Worm (Caenorhabditis elegans) whole organism, L1 larva: ENCODE results near the gene csn-6.

Experiments used
- C04F5.9 ChIP-seq: sonication (generic microtip); optimal IDR thresholded peaks from 2 replicates; lab custom pipeline; 2016; ENCODE audit warnings: missing genetic modification characterization, missing compliant biosample characterization
- C16A3.4 ChIP-seq: fragments of 150-350 bp; optimal IDR thresholded peaks from 2 replicates; lab custom pipeline; 2014; ENCODE audit warnings: missing biosample characterization, missing genetic modification characterization
- C34B4.2 ChIP-seq: sonication (generic microtip); optimal IDR thresholded peaks from 2 replicates; lab custom pipeline; 2017; ENCODE audit warnings: mild to moderate bottlenecking, missing genetic modification characterization, missing compliant biosample characterization
- F16B12.6 ChIP-seq: fragments of 150-350 bp; optimal IDR thresholded peaks from 2 replicates; lab custom pipeline; 2014; ENCODE audit warnings: missing biosample characterization, missing genetic modification characterization
- alr-1 ChIP-seq: fragments of 200-800 bp; sonication (Bioruptor generic); optimal IDR thresholded peaks from 2 replicates; lab custom pipeline; 2018; ENCODE audit warnings: borderline replicate concordance, mild to moderate bottlenecking, missing genetic modification characterization, missing compliant biosample characterization
- aly-2 ChIP-seq: fragments of 150-350 bp; optimal IDR thresholded peaks from 2 replicates; lab custom pipeline; 2014; ENCODE audit warnings: missing biosample characterization, missing genetic modification characterization
- ama-1 ChIP-seq: fragments of 150-350 bp; optimal IDR thresholded peaks from 2 replicates; lab custom pipeline; 2014
- blmp-1 ChIP-seq: fragments of 150-350 bp; optimal IDR thresholded peaks from 2 replicates; lab custom pipeline; 2014; ENCODE audit warnings: missing biosample characterization, missing genetic modification characterization
- ceh-63 ChIP-seq: fragments of 200-800 bp; sonication (Bioruptor generic); optimal IDR thresholded peaks from 2 replicates; lab custom pipeline; 2018; ENCODE audit warnings: mild to moderate bottlenecking, missing genetic modification characterization, missing compliant biosample characterization
- ceh-82 ChIP-seq, 3 experiments: fragments of 150-350 bp in 1 of 3; sonication (generic microtip) in 2 of 3; optimal IDR thresholded peaks; 2 replicates each; lab custom pipeline; 2014 to 2017; ENCODE audit warnings: missing biosample characterization in 3 of 3, missing genetic modification characterization in 3 of 3
- ceh-88 ChIP-seq: fragments of 200-800 bp; sonication (Bioruptor generic); IDR thresholded peaks from 2 replicates; pipeline ENCODE4 v1.3.6; 2022; ENCODE audit warnings: missing genetic modification characterization, missing compliant biosample characterization
- ces-1 ChIP-seq: fragments of 150-350 bp; optimal IDR thresholded peaks from 2 replicates; lab custom pipeline; 2014; ENCODE audit warnings: missing biosample characterization, missing genetic modification reagents, missing genetic modification characterization
- efl-1 ChIP-seq, 4 experiments: fragments of 150-350 bp; optimal IDR thresholded peaks in 3 of 4; peaks in 1 of 4; 1 replicate in 1 of 4; 2 replicates in 3 of 4; lab custom pipeline; 2014; ENCODE audit warnings: missing biosample characterization in 2 of 4, missing genetic modification characterization in 2 of 4, missing genetic modification reagents in 2 of 4
- efl-3 ChIP-seq: fragments of 200-800 bp; sonication (Bioruptor generic); optimal IDR thresholded peaks from 2 replicates; lab custom pipeline; 2018; ENCODE audit warnings: mild to moderate bottlenecking, missing genetic modification characterization, missing compliant biosample characterization
- egl-27 ChIP-seq, 2 experiments: fragments of 150-350 bp in 1 of 2; sonication (generic microtip); optimal IDR thresholded peaks; 3 replicates each; lab custom pipeline; 2017 to 2018; ENCODE audit warnings: missing biosample characterization in 2 of 2, missing genetic modification characterization in 2 of 2, missing genetic modification reagents in 2 of 2
- elt-2 ChIP-seq: sonication (generic microtip); optimal IDR thresholded peaks from 2 replicates; lab custom pipeline; 2016; ENCODE audit warnings: missing genetic modification characterization, mild to moderate bottlenecking, inconsistent platforms, missing compliant biosample characterization, missing genetic modification reagents
- ets-5 ChIP-seq: fragments of 200-800 bp; sonication (Bioruptor generic); IDR thresholded peaks from 2 replicates; pipeline ENCODE4 v1.3.6; 2022; ENCODE audit warnings: missing genetic modification characterization, missing compliant biosample characterization
- fkh-8 ChIP-seq: sonication (generic microtip); optimal IDR thresholded peaks from 2 replicates; lab custom pipeline; 2016; ENCODE audit warnings: mild to moderate bottlenecking, missing genetic modification characterization, missing compliant biosample characterization
- grh-1 ChIP-seq: fragments of 200-800 bp; sonication (Bioruptor generic); IDR thresholded peaks from 2 replicates; pipeline ENCODE4 v1.3.6; 2022; ENCODE audit warnings: missing genetic modification reagents, missing genetic modification characterization, missing compliant biosample characterization
- hlh-4 ChIP-seq: sonication (generic microtip); optimal IDR thresholded peaks from 2 replicates; lab custom pipeline; 2016; ENCODE audit warnings: mild to moderate bottlenecking, missing genetic modification characterization, missing compliant biosample characterization
- irx-1 ChIP-seq: sonication (generic microtip); optimal IDR thresholded peaks from 2 replicates; lab custom pipeline; 2016; ENCODE audit warnings: missing genetic modification characterization, missing compliant biosample characterization
- jun-1 ChIP-seq: fragments of 150-350 bp; optimal IDR thresholded peaks from 2 replicates; lab custom pipeline; 2014; ENCODE audit warnings: missing biosample characterization, missing genetic modification reagents, missing genetic modification characterization
- lin-14 ChIP-seq: fragments of 200-800 bp; sonication (Bioruptor generic); optimal IDR thresholded peaks from 2 replicates; lab custom pipeline; 2018; ENCODE audit warnings: mild to moderate bottlenecking, missing genetic modification characterization, moderate library complexity, missing compliant biosample characterization
- lin-15B ChIP-seq: fragments of 150-350 bp; sonication (generic microtip); optimal IDR thresholded peaks from 3 replicates; lab custom pipeline; 2014; ENCODE audit warnings: missing biosample characterization, missing genetic modification characterization
- lin-35 ChIP-seq, 2 experiments: fragments of 150-350 bp; optimal IDR thresholded peaks; 2 replicates each; lab custom pipeline; 2014; ENCODE audit warnings: missing biosample characterization in 2 of 2, missing genetic modification characterization in 2 of 2, missing genetic modification reagents in 2 of 2
- lin-39 ChIP-seq: fragments of 150-350 bp; optimal IDR thresholded peaks from 2 replicates; lab custom pipeline; 2014; ENCODE audit warnings: missing biosample characterization, missing genetic modification reagents, missing genetic modification characterization
- mab-9 ChIP-seq: fragments of 200-800 bp; sonication (Bioruptor generic); IDR thresholded peaks from 2 replicates; pipeline ENCODE4 v1.3.6; 2022; ENCODE audit warnings: missing genetic modification reagents, missing genetic modification characterization, missing compliant biosample characterization
- mef-2 ChIP-seq: fragments of 150-350 bp; optimal IDR thresholded peaks from 2 replicates; lab custom pipeline; 2014; ENCODE audit warnings: missing biosample characterization, missing genetic modification characterization
- nhr-11 ChIP-seq: fragments of 150-350 bp; optimal IDR thresholded peaks from 2 replicates; lab custom pipeline; 2014; ENCODE audit warnings: missing biosample characterization, missing genetic modification characterization
- nhr-28 ChIP-seq: fragments of 150-350 bp; optimal IDR thresholded peaks from 2 replicates; lab custom pipeline; 2014; ENCODE audit warnings: missing biosample characterization, missing genetic modification characterization
- nhr-71 ChIP-seq: sonication (generic microtip); optimal IDR thresholded peaks from 2 replicates; lab custom pipeline; 2016; ENCODE audit warnings: mild to moderate bottlenecking, missing genetic modification characterization, moderate library complexity, missing compliant biosample characterization
- nhr-84 ChIP-seq: sonication (generic microtip); optimal IDR thresholded peaks from 2 replicates; lab custom pipeline; 2017; ENCODE audit warnings: missing biosample characterization, missing genetic modification characterization
- nhr-85 ChIP-seq: sonication (generic microtip); peaks from one replicate; lab custom pipeline; 2016; ENCODE audit warnings: missing genetic modification characterization, inconsistent platforms, missing compliant biosample characterization
- pag-3 ChIP-seq: sonication (generic microtip); optimal IDR thresholded peaks from 2 replicates; lab custom pipeline; 2017; ENCODE audit warnings: missing genetic modification characterization, mild to moderate bottlenecking, missing compliant biosample characterization, antibody characterized with exemption, borderline replicate concordance; ENCODE audit not compliant: insufficient read depth
- pax-3 ChIP-seq: fragments of 200-800 bp; sonication (Bioruptor generic); optimal IDR thresholded peaks from 2 replicates; lab custom pipeline; 2018; ENCODE audit warnings: mild to moderate bottlenecking, missing genetic modification characterization, moderate library complexity, missing compliant biosample characterization
- pqm-1 ChIP-seq: sonication (generic microtip); optimal IDR thresholded peaks from 3 replicates; lab custom pipeline; 2017; ENCODE audit warnings: missing biosample characterization, missing genetic modification characterization
- rnt-1 ChIP-seq: sonication (generic microtip); optimal IDR thresholded peaks from 2 replicates; lab custom pipeline; 2016; ENCODE audit warnings: mild to moderate bottlenecking, missing genetic modification characterization, moderate library complexity, missing compliant biosample characterization
- sptf-1 ChIP-seq: fragments of 150-350 bp; optimal IDR thresholded peaks from 2 replicates; lab custom pipeline; 2014; ENCODE audit warnings: missing biosample characterization, missing genetic modification characterization
- tbx-2 ChIP-seq: sonication (generic microtip); optimal IDR thresholded peaks from 2 replicates; lab custom pipeline; 2016; ENCODE audit warnings: missing genetic modification characterization, missing compliant biosample characterization
- tlp-1 ChIP-seq: fragments of 150-350 bp; optimal IDR thresholded peaks from 2 replicates; lab custom pipeline; 2014; ENCODE audit warnings: missing biosample characterization, missing genetic modification characterization
- unc-130 ChIP-seq: fragments of 150-350 bp; optimal IDR thresholded peaks from 2 replicates; lab custom pipeline; 2017; ENCODE audit warnings: missing biosample characterization, missing genetic modification characterization, inconsistent platforms
- unc-30 ChIP-seq: sonication (generic microtip); optimal IDR thresholded peaks from 2 replicates; lab custom pipeline; 2017; ENCODE audit warnings: missing biosample characterization, missing genetic modification characterization
- xbp-1 ChIP-seq: sonication (generic microtip); optimal IDR thresholded peaks from 2 replicates; lab custom pipeline; 2016; ENCODE audit warnings: missing genetic modification characterization, missing compliant biosample characterization
- zag-1 ChIP-seq: fragments of 150-350 bp; optimal IDR thresholded peaks from 2 replicates; lab custom pipeline; 2014; ENCODE audit warnings: missing biosample characterization, missing genetic modification characterization
- zip-4 ChIP-seq: fragments of 200-800 bp; sonication (Bioruptor generic); optimal IDR thresholded peaks from 2 replicates; lab custom pipeline; 2018; ENCODE audit warnings: mild to moderate bottlenecking, missing genetic modification characterization, moderate library complexity, missing compliant biosample characterization

The csn-6 gene

DNA sequence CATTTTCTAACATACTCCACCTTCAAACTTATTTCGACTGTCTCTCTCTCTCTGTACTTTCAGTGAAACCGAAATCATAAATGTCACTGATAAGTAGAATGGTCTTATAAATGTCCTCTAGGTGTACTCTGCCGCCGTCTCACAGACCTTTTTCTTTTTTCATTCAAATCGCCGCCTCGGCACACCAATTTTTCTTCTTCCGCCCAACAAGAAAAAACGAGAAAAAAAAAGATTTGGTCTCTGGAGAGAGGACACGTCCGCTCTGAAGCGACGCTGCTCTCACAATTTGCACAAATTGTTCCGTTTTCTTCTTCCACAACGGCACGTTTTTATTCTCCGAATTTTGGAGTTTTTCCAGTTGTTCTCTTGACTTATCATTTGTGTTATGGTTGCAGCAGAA is 12.5 kb downstream of the csn-6 start:
- TF ChIP-seq lin-14 (GFP tag; lab: Kevin White, UChicago), result peak; percentile 78
- no peak for TF ChIP-seq ets-5 (GFP tag; lab: Robert Waterston, UW)
- TF ChIP-seq, all 84 proteins: peak for 1

DNA sequence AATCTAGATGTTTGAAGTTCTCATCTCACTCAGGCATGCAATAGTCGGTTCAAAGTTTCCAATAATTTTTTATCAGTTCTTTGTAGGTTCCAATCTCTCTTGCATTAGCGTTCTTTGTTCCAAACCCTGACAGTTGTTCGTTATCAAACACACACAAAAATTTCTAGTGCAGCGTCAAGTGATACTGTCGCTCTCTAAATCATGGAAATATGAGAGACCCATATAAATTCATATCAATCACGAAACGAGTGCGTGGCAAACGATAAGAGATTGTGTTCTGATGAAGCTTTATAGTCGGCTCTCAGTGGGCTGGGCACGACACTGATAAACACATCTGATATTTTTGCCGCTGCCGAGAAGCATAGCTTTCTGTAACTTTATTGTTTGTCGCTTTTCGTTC is 13.6 kb downstream of the csn-6 start:
- TF ChIP-seq nhr-28, result no peak
- TF ChIP-seq efl-3 (GFP tag; lab: Kevin White, UChicago), result no peak
- no peak for TF ChIP-seq ceh-82 (tag; optimal IDR thresholded peaks at IDR 0.05; lab: Kevin White, UChicago)
- TF ChIP-seq C16A3.4, result no peak
- TF ChIP-seq alr-1 (tag; lab: Kevin White, UChicago), result no peak
- TF ChIP-seq efl-1 (optimal IDR thresholded peaks at IDR 0.05; lab: Kevin White, UChicago), result no peak
- peak in 1 of 2 experiments; percentile 3 for TF ChIP-seq efl-1 (GFP tag; optimal IDR thresholded peaks at IDR 0.05 in 1 of 2; lab: Kevin White, UChicago)
- no peak for TF ChIP-seq ces-1 (GFP tag; lab: Kevin White, UChicago)
- TF ChIP-seq nhr-71 (tag; lab: Kevin White, UChicago), result peak; percentile 26
- TF ChIP-seq ceh-88 (GFP tag; lab: Robert Waterston, UW), result no peak
- TF ChIP-seq zip-4 (GFP tag; lab: Kevin White, UChicago), result no peak
- TF ChIP-seq egl-27 (tag; optimal IDR thresholded peaks at IDR 0.05; lab: Kevin White, UChicago), result no peak
- no peak for TF ChIP-seq ceh-63
- no peak for TF ChIP-seq ama-1 (lab: Kevin White, UChicago)
- no peak for TF ChIP-seq C04F5.9 (tag; lab: Kevin White, UChicago)
- TF ChIP-seq lin-35 (GFP tag; optimal IDR thresholded peaks at IDR 0.05; lab: Kevin White, UChicago), result peak in 1 of 2 experiments; percentile 6
- no peak for TF ChIP-seq sptf-1 (tag; lab: Kevin White, UChicago)
- peak; percentile 3 for TF ChIP-seq lin-14 (GFP tag; lab: Kevin White, UChicago)
- peak; percentile 1 for TF ChIP-seq pqm-1
- no peak for TF ChIP-seq nhr-11 (tag; lab: Kevin White, UChicago)
- TF ChIP-seq tbx-2, result no peak
- no peak for TF ChIP-seq C34B4.2 (tag; lab: Kevin White, UChicago)
- TF ChIP-seq blmp-1 (tag; lab: Kevin White, UChicago), result no peak
- TF ChIP-seq zag-1 (tag; lab: Kevin White, UChicago), result no peak
- no peak for TF ChIP-seq mab-9
- TF ChIP-seq pax-3, result no peak
- no peak for TF ChIP-seq fkh-8 (tag; lab: Kevin White, UChicago)
- peak; percentile 40 for TF ChIP-seq nhr-85
- TF ChIP-seq lin-39 (tag; lab: Kevin White, UChicago), result no peak
- TF ChIP-seq elt-2, result peak; percentile 95
- no peak for TF ChIP-seq xbp-1 (tag; lab: Kevin White, UChicago)

DNA sequence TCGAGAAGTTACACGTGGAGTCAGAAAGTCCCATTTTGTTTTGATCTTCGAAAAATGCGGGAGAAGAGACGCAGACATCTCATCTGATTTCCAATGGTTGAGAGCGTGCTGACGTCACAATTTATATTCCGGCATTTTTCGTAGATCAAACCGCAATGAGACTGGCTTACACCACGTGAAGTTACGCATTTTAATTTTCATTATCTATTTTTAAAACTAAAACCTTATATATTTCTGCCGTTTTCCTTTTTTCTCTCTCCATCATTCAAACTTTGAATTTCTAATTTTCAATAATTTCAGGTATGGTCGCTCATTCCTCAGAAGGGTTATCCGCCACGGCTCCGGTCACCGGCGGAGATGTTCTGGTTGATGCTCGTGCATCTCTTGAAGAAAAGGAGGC is 14.7 kb downstream of the csn-6 start, which contains the start of gene fat-1:
fat-1 (plus strand) TSS at position 301 of the 400 bp plus-strand sequence.
- TF ChIP-seq blmp-1 (tag; lab: Kevin White, UChicago) (no peak), irx-1 (tag; lab: Kevin White, UChicago) (no peak), ceh-88 (GFP tag; lab: Robert Waterston, UW) (no peak), jun-1 (no peak), alr-1 (tag; lab: Kevin White, UChicago) (no peak), lin-15B (no peak), unc-130 (no peak), tlp-1 (tag; lab: Kevin White, UChicago) (no peak), xbp-1 (tag; lab: Kevin White, UChicago) (no peak), aly-2 (no peak), zip-4 (GFP tag; lab: Kevin White, UChicago) (no peak), rnt-1 (tag; lab: Kevin White, UChicago) (no peak), grh-1 (GFP tag; lab: Robert Waterston, UW) (no peak), pag-3 (tag; lab: Kevin White, UChicago) (no peak), hlh-4 (tag; lab: Kevin White, UChicago) (no peak), lin-39 (tag; lab: Kevin White, UChicago) (no peak), unc-30 (no peak), nhr-84 (tag; lab: Kevin White, UChicago) (no peak), F16B12.6 (tag; lab: Kevin White, UChicago) (no peak), mef-2 (tag; lab: Kevin White, UChicago) (no peak)
